Worm (Caenorhabditis elegans): Measurements from ENCODE around the gene E01G6.1.
"Not testable (repeated sequence)": the region's sequence is repeated elsewhere in the genome, so short reads cannot be mapped to it uniquely, and the experiment has no call there.

Gene E01G6.1

ce11 chrX:12304231-12304630 is 43.5 kb downstream of the E01G6.1 start:
- TF ChIP-seq ztf-23 (GFP tag; IDR thresholded peaks at IDR 0.05): no peak
- no peak for TF ChIP-seq tab-1 (GFP tag; IDR thresholded peaks at IDR 0.05)
- TF ChIP-seq T22C8.4 (GFP tag; IDR thresholded peaks at IDR 0.05): no peak
- TF ChIP-seq med-1 (GFP tag; optimal IDR thresholded peaks at IDR 0.05; ENCODE audit: insufficient read depth): no peak
- no peak for TF ChIP-seq cog-1 (tag; optimal IDR thresholded peaks at IDR 0.05)
- TF ChIP-seq ref-1 (GFP tag; conservative IDR thresholded peaks at IDR 0.05): no peak
- no peak for TF ChIP-seq ztf-29 (GFP tag; IDR thresholded peaks at IDR 0.05)
- no peak for TF ChIP-seq klf-2 (GFP tag; conservative IDR thresholded peaks at IDR 0.05)
- TF ChIP-seq flt-1 (GFP tag; IDR thresholded peaks at IDR 0.05): no peak

DNA sequence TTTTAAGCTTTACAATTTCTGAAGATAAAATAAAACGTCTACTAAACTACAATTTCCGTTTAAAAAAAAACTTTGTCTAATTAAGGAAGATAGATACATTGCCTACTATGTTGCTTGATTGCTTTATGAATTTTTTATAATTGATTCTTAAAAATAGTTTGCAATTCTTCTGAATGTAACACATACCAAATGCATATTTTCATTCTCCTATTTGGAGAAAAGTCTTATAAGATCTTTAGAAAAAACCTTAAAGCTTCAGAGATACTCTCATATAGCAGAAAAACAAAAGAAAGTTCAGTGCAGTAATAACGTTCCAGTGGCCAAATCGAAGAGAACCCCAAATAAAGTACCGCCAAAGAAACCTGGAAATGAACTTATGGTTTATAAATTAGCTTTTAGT is 45.9 kb downstream of the E01G6.1 start, which contains the start of gene phf-32:
Gene phf-32, plus strand, starts transcription at position 301 of the 400 bp plus-strand sequence.
- TF ChIP-seq klf-2 (GFP tag; conservative IDR thresholded peaks at IDR 0.05): no peak
- no peak for TF ChIP-seq tab-1 (GFP tag; IDR thresholded peaks at IDR 0.05)
- TF ChIP-seq ref-1 (GFP tag; conservative IDR thresholded peaks at IDR 0.05): no peak
- TF ChIP-seq flt-1 (GFP tag; IDR thresholded peaks at IDR 0.05): no peak
- TF ChIP-seq ztf-29 (GFP tag; IDR thresholded peaks at IDR 0.05): no peak
- no peak for TF ChIP-seq ztf-23 (GFP tag; IDR thresholded peaks at IDR 0.05)
- TF ChIP-seq med-1 (GFP tag; optimal IDR thresholded peaks at IDR 0.05; ENCODE audit: insufficient read depth): no peak
- TF ChIP-seq T22C8.4 (GFP tag; IDR thresholded peaks at IDR 0.05): no peak
- no peak for TF ChIP-seq cog-1 (tag; optimal IDR thresholded peaks at IDR 0.05)

- not testable (repeated sequence) for TF ChIP-seq klf-2 (GFP tag; conservative IDR thresholded peaks at IDR 0.05); ztf-29 (GFP tag; IDR thresholded peaks at IDR 0.05); med-1 (GFP tag; optimal IDR thresholded peaks at IDR 0.05; ENCODE audit: insufficient read depth)
Observed at ce11 chrX:12308045-12308499, 47.4 kb downstream of the E01G6.1 start, which contains the start of gene F17A2.16. TSS of gene F17A2.16 (plus strand) at chrX:12308449.

DNA sequence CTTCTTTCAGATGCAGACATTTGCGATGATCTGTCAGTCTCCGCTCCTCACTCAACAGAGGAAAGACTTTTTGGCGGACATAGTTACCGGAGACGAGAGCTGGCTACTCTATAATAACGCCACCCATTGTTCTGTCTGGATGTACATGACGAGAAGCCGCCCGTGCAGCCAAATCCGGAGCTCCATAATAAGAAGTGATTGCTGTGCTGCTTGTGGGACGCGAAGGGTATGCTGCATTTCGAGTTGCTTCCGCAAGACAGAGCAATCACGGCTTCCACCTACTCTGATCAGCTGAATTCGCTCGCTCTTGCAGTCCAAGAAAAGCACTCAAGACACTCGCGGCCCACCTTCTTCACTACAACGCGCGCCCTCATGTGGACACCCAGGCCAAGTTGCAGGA is 53.1 kb downstream of the E01G6.1 start:
- TF ChIP-seq med-1 (GFP tag; optimal IDR thresholded peaks at IDR 0.05; ENCODE audit: insufficient read depth): no peak
- no peak for TF ChIP-seq tab-1 (GFP tag; IDR thresholded peaks at IDR 0.05)
- TF ChIP-seq ztf-29 (GFP tag; IDR thresholded peaks at IDR 0.05): no peak
- TF ChIP-seq flt-1 (GFP tag; IDR thresholded peaks at IDR 0.05): no peak
- no peak for TF ChIP-seq T22C8.4 (GFP tag; IDR thresholded peaks at IDR 0.05)
- no peak for TF ChIP-seq ztf-23 (GFP tag; IDR thresholded peaks at IDR 0.05)
- TF ChIP-seq cog-1 (tag; optimal IDR thresholded peaks at IDR 0.05): no peak
- TF ChIP-seq ref-1 (GFP tag; conservative IDR thresholded peaks at IDR 0.05): no peak
- no peak for TF ChIP-seq klf-2 (GFP tag; conservative IDR thresholded peaks at IDR 0.05)

ce11 chrX:12314395-12314794 is 53.7 kb downstream of the E01G6.1 start:
- TF ChIP-seq tab-1 (GFP tag; IDR thresholded peaks at IDR 0.05) (no peak), ref-1 (GFP tag; conservative IDR thresholded peaks at IDR 0.05) (no peak), ztf-29 (GFP tag; IDR thresholded peaks at IDR 0.05) (no peak), ztf-23 (GFP tag; IDR thresholded peaks at IDR 0.05) (no peak), klf-2 (GFP tag; conservative IDR thresholded peaks at IDR 0.05) (no peak), T22C8.4 (GFP tag; IDR thresholded peaks at IDR 0.05) (no peak), cog-1 (tag; optimal IDR thresholded peaks at IDR 0.05) (no peak), med-1 (GFP tag; optimal IDR thresholded peaks at IDR 0.05; ENCODE audit: insufficient read depth) (no peak), flt-1 (GFP tag; IDR thresholded peaks at IDR 0.05) (no peak)

- TF ChIP-seq tab-1 (GFP tag; IDR thresholded peaks at IDR 0.05): no peak
- no peak for TF ChIP-seq ztf-23 (GFP tag; IDR thresholded peaks at IDR 0.05)
- no peak for TF ChIP-seq T22C8.4 (GFP tag; IDR thresholded peaks at IDR 0.05)
- TF ChIP-seq ref-1 (GFP tag; conservative IDR thresholded peaks at IDR 0.05): no peak
- TF ChIP-seq ztf-29 (GFP tag; IDR thresholded peaks at IDR 0.05): no peak
- TF ChIP-seq cog-1 (tag; optimal IDR thresholded peaks at IDR 0.05): no peak
- no peak for TF ChIP-seq med-1 (GFP tag; optimal IDR thresholded peaks at IDR 0.05; ENCODE audit: insufficient read depth)
- TF ChIP-seq flt-1 (GFP tag; IDR thresholded peaks at IDR 0.05): no peak
- TF ChIP-seq klf-2 (GFP tag; conservative IDR thresholded peaks at IDR 0.05): no peak
Observed at ce11 chrX:12315268-12315667, 54.6 kb downstream of the E01G6.1 start, which contains the start of gene xtr-2. TSS of gene xtr-2 (plus strand) at chrX:12315568.

All from whole organism, midembryonic.